Fruit fly (Drosophila melanogaster): Measurements from ENCODE around the gene CG12016.
A peak's percentile ranks its signal among the peaks of the same experiment; 100 is the strongest.

CG12016 gene

dm6 chr3L:3301171-3301738 is 18.1 kb upstream of the CG12016 start (continued):
- TF ChIP-seq Hr38 (GFP tag; optimal IDR thresholded peaks at IDR 0.05) (no peak), CG34406 (GFP tag; optimal IDR thresholded peaks at IDR 0.05) (no peak), spab (GFP tag; optimal IDR thresholded peaks at IDR 0.05) (no peak), CG8319 (GFP tag; optimal IDR thresholded peaks at IDR 0.05) (no peak), cyc (GFP tag; optimal IDR thresholded peaks at IDR 0.05) (no peak), CG6792 (GFP tag; optimal IDR thresholded peaks at IDR 0.05) (peak; percentile 24), fd85E (GFP tag; optimal IDR thresholded peaks at IDR 0.05) (no peak), Eip78C (GFP tag) (peak; percentile 61), net (GFP tag; optimal IDR thresholded peaks at IDR 0.05) (peak; percentile 39), CG3919 (GFP tag; optimal IDR thresholded peaks at IDR 0.05) (peak; percentile 36), CG7368 (GFP tag; optimal IDR thresholded peaks at IDR 0.05) (no peak), salr (GFP tag; optimal IDR thresholded peaks at IDR 0.05) (peak in 1 of 2 experiments; percentile 69), pdm3 (GFP tag; optimal IDR thresholded peaks at IDR 0.05) (peak; percentile 52)

- TF ChIP-seq CG31627 (GFP tag; optimal IDR thresholded peaks at IDR 0.05) (peak; percentile 89), topi (GFP tag; optimal IDR thresholded peaks at IDR 0.05) (peak; percentile 97), Eip78C (GFP tag) (peak; percentile 98), pdm3 (GFP tag; optimal IDR thresholded peaks at IDR 0.05) (peak; percentile 91), CG8119 (GFP tag; IDR thresholded peaks at IDR 0.05) (peak; percentile 97), OdsH (GFP tag; optimal IDR thresholded peaks at IDR 0.05) (peak; percentile 97), CG34406 (GFP tag; optimal IDR thresholded peaks at IDR 0.05) (peak; percentile 97), Hr4 (GFP tag; optimal IDR thresholded peaks at IDR 0.05) (peak; percentile 88), salr (GFP tag; optimal IDR thresholded peaks at IDR 0.05) (peak; percentile 79 to 80), CG3919 (GFP tag; optimal IDR thresholded peaks at IDR 0.05) (peak; percentile 97), CG10669 (GFP tag; optimal IDR thresholded peaks at IDR 0.05) (peak; percentile 93), CG7368 (GFP tag; optimal IDR thresholded peaks at IDR 0.05) (peak; percentile 91), Hr39 (GFP tag; optimal IDR thresholded peaks at IDR 0.05) (peak; percentile 84), eg (GFP tag; IDR thresholded peaks at IDR 0.05) (peak; percentile 97), net (GFP tag; optimal IDR thresholded peaks at IDR 0.05) (peak; percentile 92), Smox (GFP tag; optimal IDR thresholded peaks at IDR 0.05) (peak; percentile 95), CG32006 (GFP tag; optimal IDR thresholded peaks at IDR 0.05) (peak; percentile 93), CG15336 (GFP tag; IDR thresholded peaks at IDR 0.05) (peak; percentile 97), vri (GFP tag; optimal IDR thresholded peaks at IDR 0.05) (peak; percentile 92), CG11294 (GFP tag; IDR thresholded peaks at IDR 0.05) (peak; percentile 94), CG11902 (GFP tag; optimal IDR thresholded peaks at IDR 0.05) (peak; percentile 93), CG6854 (GFP tag; optimal IDR thresholded peaks at IDR 0.05) (peak; percentile 92), achi (GFP tag; optimal IDR thresholded peaks at IDR 0.05) (peak; percentile 95), Blimp-1 (GFP tag; optimal IDR thresholded peaks at IDR 0.05) (peak; percentile 89), cyc (GFP tag; optimal IDR thresholded peaks at IDR 0.05) (peak; percentile 96), esn (GFP tag; optimal IDR thresholded peaks at IDR 0.05) (peak; percentile 95), Eip93F (GFP tag; optimal IDR thresholded peaks at IDR 0.05) (peak; percentile 94), CG10631 (GFP tag; optimal IDR thresholded peaks at IDR 0.05) (peak; percentile 89), CG6276 (GFP tag; optimal IDR thresholded peaks at IDR 0.05) (peak; percentile 93), CG6808 (GFP tag; optimal IDR thresholded peaks at IDR 0.05) (peak; percentile 76), ss (GFP tag; optimal IDR thresholded peaks at IDR 0.05) (peak; percentile 79 to 89), spab (GFP tag; optimal IDR thresholded peaks at IDR 0.05) (peak; percentile 80), Sox102F (GFP tag; optimal IDR thresholded peaks at IDR 0.05) (peak; percentile 93), CG6792 (GFP tag; optimal IDR thresholded peaks at IDR 0.05) (peak; percentile 92), CG3032 (tag; optimal IDR thresholded peaks at IDR 0.05) (peak; percentile 88), Ets21C (GFP tag; optimal IDR thresholded peaks at IDR 0.05) (peak; percentile 83), acj6 (GFP tag; optimal IDR thresholded peaks at IDR 0.05) (peak; percentile 95), CG6163 (GFP tag; IDR thresholded peaks at IDR 0.05) (peak; percentile 99), Hr38 (GFP tag; optimal IDR thresholded peaks at IDR 0.05) (no peak), dac (GFP tag; optimal IDR thresholded peaks at IDR 0.05) (peak; percentile 83), CG9139 (GFP tag; optimal IDR thresholded peaks at IDR 0.05) (peak; percentile 77), fkh (GFP tag; optimal IDR thresholded peaks at IDR 0.05) (peak; percentile 31), Met (GFP tag; optimal IDR thresholded peaks at IDR 0.05) (peak; percentile 92), CG8319 (GFP tag; optimal IDR thresholded peaks at IDR 0.05) (peak; percentile 91), dsx (GFP tag; optimal IDR thresholded peaks at IDR 0.05; ENCODE audit: poor library complexity, severe bottlenecking) (peak; percentile 91), Ets96B (tag; optimal IDR thresholded peaks at IDR 0.05) (peak; percentile 94)
These were observed 16.2 kb upstream of the CG12016 start, which contains the start of gene CG14968 for dm6 chr3L:3303087-3303526. CG14968 (minus strand) TSS chr3L:3303112.

Data from whole organism, prepupa.